Worm (Caenorhabditis elegans): Measurements from ENCODE around the gene kle-2.

ce11 chrIII:7953208-7953607, 11.7 kb downstream of the kle-2 start, which contains the start of gene let-754:
- no peak for TF ChIP-seq lsy-2 (tag; optimal IDR thresholded peaks at IDR 0.05)
- no peak for TF ChIP-seq nhr-2 (tag; optimal IDR thresholded peaks at IDR 0.05)
- TF ChIP-seq elt-3 (tag; optimal IDR thresholded peaks at IDR 0.05), result no peak
- no peak for TF ChIP-seq nhr-28 (tag; optimal IDR thresholded peaks at IDR 0.05)

All from whole organism, mixed stage, embryonic.